Fruit fly (Drosophila melanogaster): ENCODE measurements around the gene CG33665.
"Not testable (repeated sequence)": the region's sequence is repeated elsewhere in the genome, so short reads cannot be mapped to it uniquely, and the experiment has no call there.

- TF ChIP-seq tj (GFP tag; optimal IDR thresholded peaks at IDR 0.05); CG7101 (tag; optimal IDR thresholded peaks at IDR 0.05); CG12768 (GFP tag; optimal IDR thresholded peaks at IDR 0.05); pad (GFP tag; optimal IDR thresholded peaks at IDR 0.05); kay (GFP tag; ENCODE audit: borderline replicate concordance): not testable (repeated sequence)
These were observed 6.4 kb downstream of the CG33665 start, which contains the start of gene CG33667 for dm6 chrX:6472278-6472677.

Data from whole organism, adult.